Worm (Caenorhabditis elegans): ENCODE measurements around the gene chca-1.

chca-1 gene

DNA sequence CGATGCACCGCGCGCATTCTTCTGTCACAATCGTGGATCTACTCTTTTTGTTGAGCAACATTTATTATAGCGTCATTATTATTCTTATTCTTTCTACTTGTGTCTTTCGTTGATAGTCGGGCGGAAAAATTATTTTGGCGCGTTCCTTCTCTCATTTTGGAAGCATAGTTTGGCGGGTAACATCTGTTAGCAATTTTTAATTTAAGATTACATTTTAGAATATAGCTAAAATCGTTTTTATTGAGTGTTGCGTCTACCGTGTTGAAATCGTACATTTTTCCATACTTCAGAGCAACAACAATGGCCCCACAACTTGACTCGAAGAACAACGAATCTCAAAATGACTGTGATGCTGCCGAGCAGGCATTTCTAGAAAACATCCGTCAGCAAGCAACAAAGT lies 39.5 kb downstream of the chca-1 start, which contains the start of gene sdz-36:
sdz-36 (plus strand) TSS at position 301 of the 400 bp plus-strand sequence.
- no peak for TF ChIP-seq skn-1 (tag; optimal IDR thresholded peaks at IDR 0.05)
- TF ChIP-seq elt-2 (tag; optimal IDR thresholded peaks at IDR 0.05) = no peak
- TF ChIP-seq fos-1 (tag; optimal IDR thresholded peaks at IDR 0.05) = no peak
- no peak for TF ChIP-seq mml-1 (tag; optimal IDR thresholded peaks at IDR 0.05)
- TF ChIP-seq lsy-12 (tag; optimal IDR thresholded peaks at IDR 0.05) = no peak
- no peak for TF ChIP-seq tbx-2 (tag; optimal IDR thresholded peaks at IDR 0.05)
- TF ChIP-seq ceh-9 (tag; optimal IDR thresholded peaks at IDR 0.05) = no peak
- no peak for TF ChIP-seq elt-3 (tag; optimal IDR thresholded peaks at IDR 0.05)
- TF ChIP-seq pha-4 (tag; optimal IDR thresholded peaks at IDR 0.05) = no peak
- TF ChIP-seq nhr-11 (tag; optimal IDR thresholded peaks at IDR 0.05) = no peak
- TF ChIP-seq ZK546.5 (tag; optimal IDR thresholded peaks at IDR 0.05) = no peak
- no peak for TF ChIP-seq lin-39 (tag; optimal IDR thresholded peaks at IDR 0.05)

- TF ChIP-seq pqm-1 (tag; optimal IDR thresholded peaks at IDR 0.05) = no peak
- TF ChIP-seq elt-1 (tag; optimal IDR thresholded peaks at IDR 0.05) = no peak
- no peak for TF ChIP-seq egl-27 (tag; optimal IDR thresholded peaks at IDR 0.05)
- no peak for TF ChIP-seq fos-1 (tag; optimal IDR thresholded peaks at IDR 0.05)
- no peak for TF ChIP-seq R02D3.7 (tag; optimal IDR thresholded peaks at IDR 0.05)
Observed at ce11 chrIV:9692874-9693273, 41.7 kb downstream of the chca-1 start, which contains the start of gene twk-9. TSS of gene twk-9 (plus strand) at chrIV:9693174.

ce11 chrIV:9696513-9696912 lies 45.3 kb downstream of the chca-1 start:
- TF ChIP-seq nhr-25 (tag; optimal IDR thresholded peaks at IDR 0.05) (no peak), nhr-23 (tag; optimal IDR thresholded peaks at IDR 0.05) (no peak), unc-39 (tag; optimal IDR thresholded peaks at IDR 0.05) (no peak), egl-27 (tag; optimal IDR thresholded peaks at IDR 0.05) (no peak)

- TF ChIP-seq R02D3.7 (tag; optimal IDR thresholded peaks at IDR 0.05) (no peak), tbx-2 (tag; optimal IDR thresholded peaks at IDR 0.05) (no peak), nhr-23 (tag; optimal IDR thresholded peaks at IDR 0.05) (no peak), ceh-28 (tag; optimal IDR thresholded peaks at IDR 0.05) (no peak), lsy-12 (tag; optimal IDR thresholded peaks at IDR 0.05) (no peak), nhr-12 (tag; optimal IDR thresholded peaks at IDR 0.05) (no peak), nhr-28 (tag; optimal IDR thresholded peaks at IDR 0.05) (no peak), mml-1 (tag; optimal IDR thresholded peaks at IDR 0.05) (no peak), sea-2 (GFP tag; optimal IDR thresholded peaks at IDR 0.05) (no peak), ZK546.5 (tag; optimal IDR thresholded peaks at IDR 0.05) (no peak), fkh-2 (tag; optimal IDR thresholded peaks at IDR 0.05) (no peak), aly-2 (tag; optimal IDR thresholded peaks at IDR 0.05) (no peak), ztf-4 (tag; optimal IDR thresholded peaks at IDR 0.05) (no peak), elt-3 (tag; optimal IDR thresholded peaks at IDR 0.05) (no peak), nhr-77 (tag; optimal IDR thresholded peaks at IDR 0.05) (no peak), nhr-237 (tag; optimal IDR thresholded peaks at IDR 0.05) (no peak), ama-1 (optimal IDR thresholded peaks at IDR 0.05) (no peak), fos-1 (tag; optimal IDR thresholded peaks at IDR 0.05) (no peak), nhr-43 (tag; optimal IDR thresholded peaks at IDR 0.05; ENCODE audit: poor library complexity, severe bottlenecking) (no peak), lin-15B (tag; optimal IDR thresholded peaks at IDR 0.05) (no peak)
Observed at ce11 chrIV:9697869-9698268, 46.7 kb downstream of the chca-1 start.

- TF ChIP-seq pha-4 (tag; optimal IDR thresholded peaks at IDR 0.05) (peak; percentile 22), nhr-25 (tag; optimal IDR thresholded peaks at IDR 0.05) (no peak), nhr-23 (tag; optimal IDR thresholded peaks at IDR 0.05) (no peak)
Observed at ce11 chrIV:9699062-9699461, 47.9 kb downstream of the chca-1 start.
